Worm (Caenorhabditis elegans): Measurements from ENCODE around the gene cpsf-3.

DNA sequence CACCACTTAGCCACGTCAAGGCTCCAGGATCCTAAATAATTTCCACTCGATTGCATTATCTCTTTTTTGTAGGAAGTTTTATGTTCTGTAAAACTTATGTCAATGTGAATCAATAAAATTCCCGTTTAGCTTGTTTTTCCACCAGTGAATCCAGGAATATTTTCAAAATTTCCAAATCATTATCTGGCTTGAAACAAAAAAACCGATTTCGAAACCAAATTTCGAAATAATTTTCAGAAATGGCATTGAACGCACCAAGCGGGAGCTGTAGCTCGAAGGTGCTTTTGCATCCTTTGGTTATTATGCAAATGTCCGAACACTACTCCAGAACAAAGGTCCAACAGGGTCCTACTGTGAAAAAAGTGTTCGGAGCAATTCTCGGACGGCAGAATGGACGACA is 17.9 kb upstream of the cpsf-3 start, which contains the start of gene csn-6:
- no peak for TF ChIP-seq flt-1 (GFP tag; IDR thresholded peaks at IDR 0.05)
- no peak for TF ChIP-seq tbx-37 (GFP tag; conservative IDR thresholded peaks at IDR 0.05)
- no peak for TF ChIP-seq scrt-1 (GFP tag; IDR thresholded peaks at IDR 0.05)
- TF ChIP-seq ama-1 (optimal IDR thresholded peaks at IDR 0.05) = no peak
- TF ChIP-seq hmg-4 (GFP tag; optimal IDR thresholded peaks at IDR 0.05) = no peak
- no peak for TF ChIP-seq ceh-13 (GFP tag; optimal IDR thresholded peaks at IDR 0.05)
- no peak for TF ChIP-seq hnd-1 (tag; optimal IDR thresholded peaks at IDR 0.05)
- TF ChIP-seq tbx-11 (GFP tag; IDR thresholded peaks at IDR 0.05) = no peak
